Worm (Caenorhabditis elegans) whole organism, L2 larva: Measurements from ENCODE around the gene F41B5.1.

Source experiments
- C34F6.9 ChIP-seq: fragments of 150-350 bp; optimal IDR thresholded peaks from 2 replicates; lab custom pipeline; 2014; ENCODE audit warnings: missing biosample characterization, missing genetic modification characterization
- F13H6.1 ChIP-seq: sonication (generic microtip); optimal IDR thresholded peaks from 2 replicates; lab custom pipeline; 2016; ENCODE audit warnings: missing genetic modification characterization, missing compliant biosample characterization
- R02D3.7 ChIP-seq: fragments of 150-350 bp; optimal IDR thresholded peaks from 2 replicates; lab custom pipeline; 2014; ENCODE audit warnings: missing biosample characterization, missing genetic modification characterization
- Y55F3AM.14 ChIP-seq: fragments of 200-800 bp; sonication (Bioruptor generic); optimal IDR thresholded peaks from 2 replicates; lab custom pipeline; 2018; ENCODE audit warnings: mild to moderate bottlenecking, missing genetic modification characterization, missing compliant biosample characterization
- aly-2 ChIP-seq: fragments of 150-350 bp; optimal IDR thresholded peaks from 2 replicates; lab custom pipeline; 2014; ENCODE audit warnings: missing biosample characterization, missing genetic modification characterization
- ama-1 ChIP-seq: fragments of 150-350 bp; optimal IDR thresholded peaks from 2 replicates; lab custom pipeline; 2018; ENCODE audit warnings: inconsistent platforms
- blmp-1 ChIP-seq: sonication (generic microtip); optimal IDR thresholded peaks from 2 replicates; lab custom pipeline; 2017; ENCODE audit warnings: missing genetic modification characterization, mild to moderate bottlenecking, missing compliant biosample characterization, antibody characterized with exemption, moderate library complexity; ENCODE audit not compliant: insufficient read depth
- ceh-82 ChIP-seq: fragments of 150-350 bp; optimal IDR thresholded peaks from 2 replicates; lab custom pipeline; 2014; ENCODE audit warnings: missing biosample characterization, missing genetic modification characterization
- crh-2 ChIP-seq: sonication (generic microtip); optimal IDR thresholded peaks from 2 replicates; lab custom pipeline; 2017; ENCODE audit warnings: missing biosample characterization, missing genetic modification characterization
- egl-27 ChIP-seq: sonication (generic microtip); optimal IDR thresholded peaks from 3 replicates; lab custom pipeline; 2017; ENCODE audit warnings: missing biosample characterization, missing genetic modification reagents, missing genetic modification characterization
- elt-1 ChIP-seq: fragments of 150-350 bp; optimal IDR thresholded peaks from 2 replicates; lab custom pipeline; 2014; ENCODE audit warnings: missing biosample characterization, missing genetic modification characterization
- elt-3 ChIP-seq: sonication (generic microtip); optimal IDR thresholded peaks from 2 replicates; lab custom pipeline; 2017; ENCODE audit warnings: missing biosample characterization, missing genetic modification characterization
- fos-1 ChIP-seq: fragments of 150-350 bp; optimal IDR thresholded peaks from 2 replicates; lab custom pipeline; 2014; ENCODE audit warnings: missing biosample characterization, missing genetic modification characterization
- gmeb-1 ChIP-seq: fragments of 150-350 bp; optimal IDR thresholded peaks from 2 replicates; lab custom pipeline; 2014; ENCODE audit warnings: missing biosample characterization, missing genetic modification characterization
- lin-11 ChIP-seq: fragments of 150-350 bp; sonication (generic microtip); optimal IDR thresholded peaks from 2 replicates; lab custom pipeline; 2014; ENCODE audit warnings: missing biosample characterization, missing genetic modification characterization, inconsistent platforms, mixed read lengths
- lsy-2 ChIP-seq, 2 experiments: fragments of 150-350 bp in 1 of 2; sonication (generic microtip) in 1 of 2; optimal IDR thresholded peaks; 2 replicates each; lab custom pipeline; 2014 to 2017; ENCODE audit warnings: missing biosample characterization in 2 of 2, missing genetic modification characterization in 2 of 2
- mbf-1 ChIP-seq: sonication (generic microtip); optimal IDR thresholded peaks from 2 replicates; lab custom pipeline; 2017; ENCODE audit warnings: missing biosample characterization, missing genetic modification characterization
- nhr-11 ChIP-seq: fragments of 150-350 bp; optimal IDR thresholded peaks from 2 replicates; lab custom pipeline; 2014; ENCODE audit warnings: missing biosample characterization, missing genetic modification characterization
- nhr-12 ChIP-seq: fragments of 150-350 bp; optimal IDR thresholded peaks from 2 replicates; lab custom pipeline; 2014; ENCODE audit warnings: missing biosample characterization, missing genetic modification characterization
- nhr-129 ChIP-seq: fragments of 150-350 bp; optimal IDR thresholded peaks from 2 replicates; lab custom pipeline; 2014; ENCODE audit warnings: missing biosample characterization, missing genetic modification characterization
- nhr-23 ChIP-seq: fragments of 150-350 bp; optimal IDR thresholded peaks from 2 replicates; lab custom pipeline; 2014; ENCODE audit warnings: missing biosample characterization, missing genetic modification reagents, missing genetic modification characterization
- nhr-25 ChIP-seq: fragments of 150-350 bp; sonication (generic microtip); optimal IDR thresholded peaks from 3 replicates; lab custom pipeline; 2014; ENCODE audit warnings: missing biosample characterization, missing genetic modification characterization
- nhr-6 ChIP-seq: fragments of 150-350 bp; optimal IDR thresholded peaks from 2 replicates; lab custom pipeline; 2014; ENCODE audit warnings: missing biosample characterization, missing genetic modification characterization
- nhr-77 ChIP-seq: fragments of 150-350 bp; optimal IDR thresholded peaks from 2 replicates; lab custom pipeline; 2014; ENCODE audit warnings: missing biosample characterization, missing genetic modification characterization
- peb-1 ChIP-seq: fragments of 150-350 bp; optimal IDR thresholded peaks from 2 replicates; lab custom pipeline; 2014; ENCODE audit warnings: missing biosample characterization, missing genetic modification characterization
- sem-4 ChIP-seq: fragments of 150-350 bp; optimal IDR thresholded peaks from 2 replicates; lab custom pipeline; 2014; ENCODE audit warnings: missing biosample characterization, missing genetic modification reagents, missing genetic modification characterization
- skn-1 ChIP-seq: sonication (generic microtip); optimal IDR thresholded peaks from 2 replicates; lab custom pipeline; 2017; ENCODE audit warnings: missing biosample characterization, missing genetic modification characterization
- sma-3 ChIP-seq: sonication (generic microtip); optimal IDR thresholded peaks from 2 replicates; lab custom pipeline; 2016; ENCODE audit warnings: missing genetic modification reagents, missing genetic modification characterization, missing compliant biosample characterization
- unc-39 ChIP-seq: fragments of 150-350 bp; optimal IDR thresholded peaks from 2 replicates; lab custom pipeline; 2014; ENCODE audit warnings: missing biosample characterization, missing genetic modification characterization
- unc-55 ChIP-seq: fragments of 150-350 bp; sonication (generic microtip); optimal IDR thresholded peaks from 3 replicates; lab custom pipeline; 2014; ENCODE audit warnings: missing biosample characterization, missing genetic modification reagents, missing genetic modification characterization
- unc-62 ChIP-seq: fragments of 150-350 bp; optimal IDR thresholded peaks from 2 replicates; lab custom pipeline; 2014; ENCODE audit warnings: missing biosample characterization, missing genetic modification reagents, missing genetic modification characterization
- zag-1 ChIP-seq: fragments of 150-350 bp; optimal IDR thresholded peaks from 2 replicates; lab custom pipeline; 2014; ENCODE audit warnings: missing biosample characterization, missing genetic modification characterization
- ztf-1 ChIP-seq: fragments of 200-800 bp; sonication (Bioruptor generic); conservative IDR thresholded peaks from 2 replicates; pipeline ENCODE4 v1.3.6; 2022; ENCODE audit warnings: missing genetic modification characterization, missing compliant biosample characterization
- ztf-4 ChIP-seq: fragments of 150-350 bp; optimal IDR thresholded peaks from 2 replicates; lab custom pipeline; 2014; ENCODE audit warnings: missing biosample characterization, missing genetic modification characterization

Gene F41B5.1

DNA sequence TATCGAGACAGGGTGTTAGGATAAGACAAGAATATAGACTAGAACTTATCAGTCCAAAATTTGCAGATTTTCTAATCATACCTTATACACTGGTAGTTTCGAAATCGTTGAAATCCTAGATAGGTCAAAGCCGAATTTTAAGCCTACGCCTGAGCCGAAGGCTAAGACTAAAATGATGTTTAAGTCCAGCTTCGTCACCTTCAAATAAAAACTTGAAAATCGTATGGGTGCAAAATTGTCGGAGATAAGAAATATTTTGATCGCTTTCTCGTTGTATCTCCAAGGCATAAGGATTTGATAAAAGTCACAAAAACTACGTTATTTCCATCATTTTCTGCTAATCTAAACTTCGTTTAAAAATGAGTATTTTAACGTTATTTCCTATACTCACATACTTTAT lies 5.3 kb downstream of the F41B5.1 start, which contains the start of gene F41B5.12:
Gene F41B5.12 (plus strand): TSS at position 301 of the 400 bp plus-strand sequence.
- TF ChIP-seq Y55F3AM.14 (GFP tag; lab: Kevin White, UChicago) (no peak), blmp-1 (no peak), R02D3.7 (tag; lab: Kevin White, UChicago) (no peak), F13H6.1 (no peak), egl-27 (tag; lab: Kevin White, UChicago) (no peak), ceh-82 (tag; lab: Kevin White, UChicago) (no peak), ztf-4 (tag; lab: Kevin White, UChicago) (no peak), zag-1 (no peak), elt-3 (no peak), aly-2 (no peak), elt-1 (no peak), nhr-23 (tag; lab: Kevin White, UChicago) (no peak)

DNA sequence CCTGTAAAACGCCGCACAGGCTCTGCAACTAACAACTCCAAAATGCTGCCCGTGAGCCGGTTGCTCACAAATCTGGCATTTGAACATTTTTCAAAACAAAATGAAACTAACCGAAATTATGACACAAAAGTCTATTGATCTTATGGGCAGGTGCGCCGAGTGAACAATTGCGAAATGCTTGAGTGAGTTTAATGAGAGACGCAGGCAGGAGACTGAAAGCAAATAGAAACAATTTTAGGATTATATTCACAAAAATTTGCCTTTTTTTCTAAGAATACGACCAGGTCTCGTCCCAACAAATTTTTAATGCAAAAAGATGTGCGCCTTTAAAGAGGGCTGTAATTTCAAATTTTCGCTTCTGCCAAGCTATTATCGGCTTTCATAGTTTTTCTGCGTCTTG lies 9.1 kb downstream of the F41B5.1 start, which contains the start of gene nhr-183:
Gene nhr-183 (minus strand): TSS at position 180 of the 400 bp plus-strand sequence.
- TF ChIP-seq ama-1 (lab: Kevin White, UChicago) = no peak
- TF ChIP-seq unc-55 (GFP tag; lab: Kevin White, UChicago) = no peak
- no peak for TF ChIP-seq ztf-4 (tag; lab: Kevin White, UChicago)
- no peak for TF ChIP-seq nhr-12 (tag; lab: Kevin White, UChicago)
- TF ChIP-seq elt-3 = no peak
- no peak for TF ChIP-seq F13H6.1
- TF ChIP-seq lin-11 (tag; lab: Kevin White, UChicago) = no peak
- TF ChIP-seq nhr-25 (tag; lab: Kevin White, UChicago) = no peak
- TF ChIP-seq unc-62 (GFP tag; lab: Kevin White, UChicago) = no peak
- no peak for TF ChIP-seq Y55F3AM.14 (GFP tag; lab: Kevin White, UChicago)
- TF ChIP-seq blmp-1 = no peak
- TF ChIP-seq nhr-23 (tag; lab: Kevin White, UChicago) = no peak
- no peak for TF ChIP-seq gmeb-1 (tag; lab: Kevin White, UChicago)
- TF ChIP-seq nhr-77 (tag; lab: Kevin White, UChicago) = no peak
- no peak for TF ChIP-seq nhr-11 (tag; lab: Kevin White, UChicago)
- no peak for TF ChIP-seq C34F6.9 (tag; lab: Kevin White, UChicago)
- TF ChIP-seq, all 48 proteins: peak for 0

DNA sequence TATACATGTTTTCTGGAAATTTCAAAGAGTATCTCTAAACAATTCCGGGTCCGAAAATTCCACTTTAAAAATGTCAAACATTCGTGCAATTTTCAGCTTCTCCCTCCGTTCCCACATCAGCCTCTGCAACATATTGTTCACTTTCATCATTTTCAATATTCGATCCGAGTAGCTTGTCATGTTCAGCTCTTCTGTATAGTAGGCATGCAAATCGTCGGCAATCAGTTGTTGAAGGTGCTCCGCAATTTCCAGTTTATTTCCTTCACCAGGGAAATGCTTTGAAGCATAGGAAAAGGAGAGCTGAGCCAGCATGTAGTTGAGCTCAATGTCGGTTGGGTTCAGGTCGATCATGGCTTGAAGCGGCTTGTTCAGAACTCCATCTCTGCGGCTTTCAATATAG lies 9.6 kb downstream of the F41B5.1 start:
- no peak for TF ChIP-seq egl-27 (tag; lab: Kevin White, UChicago)
- TF ChIP-seq skn-1 = no peak
- no peak for TF ChIP-seq unc-39 (tag; lab: Kevin White, UChicago)
- no peak for TF ChIP-seq aly-2
- no peak for TF ChIP-seq crh-2 (tag; lab: Kevin White, UChicago)
- no peak for TF ChIP-seq R02D3.7 (tag; lab: Kevin White, UChicago)
- TF ChIP-seq ztf-1 (GFP tag; lab: Robert Waterston, UW) = no peak
- no peak for TF ChIP-seq fos-1 (tag; lab: Kevin White, UChicago)
- TF ChIP-seq nhr-6 = no peak
- TF ChIP-seq zag-1 = no peak

DNA sequence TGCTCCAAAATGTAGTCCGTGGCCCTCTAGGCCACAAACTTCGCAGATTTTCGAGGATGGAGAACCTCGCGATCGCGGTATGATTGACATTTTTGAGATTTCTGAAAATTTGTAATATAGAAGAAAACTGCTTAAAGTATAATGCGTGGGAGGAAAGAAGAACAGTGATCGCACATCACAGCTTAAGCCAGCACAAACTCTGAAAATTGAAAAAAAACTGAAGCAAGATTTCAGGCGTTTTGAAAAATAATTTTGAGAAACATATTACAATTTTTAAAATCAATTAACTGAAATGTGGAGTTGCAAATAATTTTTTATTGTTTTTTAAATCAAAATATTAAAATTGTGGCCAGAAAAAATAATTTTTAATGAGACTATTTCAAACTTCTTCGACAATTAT lies 11.6 kb downstream of the F41B5.1 start, which contains the start of gene nhr-275:
Gene nhr-275 (minus strand): TSS at position 101 of the 400 bp plus-strand sequence.
- TF ChIP-seq mbf-1 (tag; lab: Kevin White, UChicago) (no peak), peb-1 (tag; lab: Kevin White, UChicago) (no peak), elt-3 (no peak), skn-1 (no peak)
- TF ChIP-seq, all 48 proteins: peak for 0

DNA sequence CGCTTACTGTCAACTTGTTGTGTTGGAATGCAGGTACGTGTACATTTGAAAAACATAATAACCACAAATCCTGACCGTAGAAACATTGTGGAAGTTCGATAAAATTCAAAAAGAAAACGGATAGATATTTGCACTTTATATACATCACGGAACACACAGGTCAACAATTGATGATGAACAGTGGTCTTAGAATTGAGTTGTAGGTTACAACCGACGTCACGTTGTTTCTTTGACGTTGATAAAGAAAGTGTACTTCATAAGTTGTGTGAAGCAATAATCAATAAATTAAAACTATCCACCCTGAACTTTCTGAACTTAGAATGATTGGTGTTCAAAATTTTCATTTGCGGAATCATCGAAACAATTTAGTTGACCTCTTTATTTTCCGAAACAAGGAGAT lies 16.4 kb downstream of the F41B5.1 start, which contains the start of gene Y5H2A.1:
Gene Y5H2A.1 (minus strand): TSS at position 101 of the 400 bp plus-strand sequence.
- TF ChIP-seq sem-4 = no peak
- no peak for TF ChIP-seq sma-3 (GFP tag; lab: Kevin White, UChicago)
- TF ChIP-seq nhr-12 (tag; lab: Kevin White, UChicago) = no peak
- no peak for TF ChIP-seq R02D3.7 (tag; lab: Kevin White, UChicago)
- TF ChIP-seq Y55F3AM.14 (GFP tag; lab: Kevin White, UChicago) = no peak
- no peak for TF ChIP-seq ztf-1 (GFP tag; lab: Robert Waterston, UW)
- TF ChIP-seq elt-3 = no peak
- no peak for TF ChIP-seq nhr-129
- TF ChIP-seq ztf-4 (tag; lab: Kevin White, UChicago) = no peak
- no peak for TF ChIP-seq unc-39 (tag; lab: Kevin White, UChicago)
- TF ChIP-seq nhr-6 = no peak
- TF ChIP-seq lsy-2 (tag; optimal IDR thresholded peaks at IDR 0.05; lab: Kevin White, UChicago) = no peak
- TF ChIP-seq, all 48 proteins: peak for 0
